Worm (Caenorhabditis elegans): Measurements from ENCODE around the gene F54D10.7.

DNA sequence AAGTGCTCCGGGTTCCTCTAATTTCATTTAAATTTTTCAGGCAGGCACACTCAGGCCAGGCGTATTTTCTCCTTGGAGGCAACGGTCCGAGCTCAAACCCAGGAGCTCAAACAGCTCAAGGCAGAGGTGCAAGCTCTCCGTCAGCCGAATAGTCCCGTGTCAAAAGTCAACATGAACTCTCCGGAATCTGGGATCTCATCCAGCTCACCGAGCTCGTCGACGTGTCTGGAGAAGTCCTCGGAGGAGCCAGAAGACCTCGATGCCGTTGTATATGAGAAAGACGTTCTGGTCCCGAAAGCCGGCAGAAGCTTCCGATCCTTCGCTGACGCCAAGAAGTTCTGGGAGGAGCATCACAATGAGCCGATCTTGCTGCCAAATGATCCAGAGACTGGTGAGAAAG lies 35.3 kb downstream of the F54D10.7 start:
- TF ChIP-seq hmg-4 (GFP tag; optimal IDR thresholded peaks at IDR 0.05) (no peak), pes-1 (GFP tag; IDR thresholded peaks at IDR 0.05) (no peak), tbx-11 (GFP tag; IDR thresholded peaks at IDR 0.05) (no peak), ama-1 (optimal IDR thresholded peaks at IDR 0.05) (no peak), hmbx-1 (tag; optimal IDR thresholded peaks at IDR 0.05) (no peak), flt-1 (GFP tag; IDR thresholded peaks at IDR 0.05) (no peak), scrt-1 (GFP tag; IDR thresholded peaks at IDR 0.05) (no peak), tra-4 (tag; optimal IDR thresholded peaks at IDR 0.05) (no peak), ceh-13 (GFP tag; optimal IDR thresholded peaks at IDR 0.05) (no peak), hnd-1 (tag; optimal IDR thresholded peaks at IDR 0.05) (no peak), aly-1 (tag; optimal IDR thresholded peaks at IDR 0.05) (no peak), sea-1 (GFP tag; conservative IDR thresholded peaks at IDR 0.05) (no peak), F13C5.2 (tag; optimal IDR thresholded peaks at IDR 0.05) (no peak)
